Worm (Caenorhabditis elegans) whole organism, L2 larva: Measurements from ENCODE around the gene B0361.14.

ENCODE experiments used
- C34F6.9 ChIP-seq: fragments of 150-350 bp; optimal IDR thresholded peaks from 2 replicates; lab custom pipeline; 2014; ENCODE audit warnings: missing biosample characterization, missing genetic modification characterization
- R02D3.7 ChIP-seq: fragments of 150-350 bp; optimal IDR thresholded peaks from 2 replicates; lab custom pipeline; 2014; ENCODE audit warnings: missing biosample characterization, missing genetic modification characterization
- gmeb-1 ChIP-seq: fragments of 150-350 bp; optimal IDR thresholded peaks from 2 replicates; lab custom pipeline; 2014; ENCODE audit warnings: missing biosample characterization, missing genetic modification characterization
- nhr-77 ChIP-seq: fragments of 150-350 bp; optimal IDR thresholded peaks from 2 replicates; lab custom pipeline; 2014; ENCODE audit warnings: missing biosample characterization, missing genetic modification characterization
- unc-39 ChIP-seq: fragments of 150-350 bp; optimal IDR thresholded peaks from 2 replicates; lab custom pipeline; 2014; ENCODE audit warnings: missing biosample characterization, missing genetic modification characterization
- unc-62 ChIP-seq: fragments of 150-350 bp; optimal IDR thresholded peaks from 2 replicates; lab custom pipeline; 2014; ENCODE audit warnings: missing biosample characterization, missing genetic modification reagents, missing genetic modification characterization

DNA sequence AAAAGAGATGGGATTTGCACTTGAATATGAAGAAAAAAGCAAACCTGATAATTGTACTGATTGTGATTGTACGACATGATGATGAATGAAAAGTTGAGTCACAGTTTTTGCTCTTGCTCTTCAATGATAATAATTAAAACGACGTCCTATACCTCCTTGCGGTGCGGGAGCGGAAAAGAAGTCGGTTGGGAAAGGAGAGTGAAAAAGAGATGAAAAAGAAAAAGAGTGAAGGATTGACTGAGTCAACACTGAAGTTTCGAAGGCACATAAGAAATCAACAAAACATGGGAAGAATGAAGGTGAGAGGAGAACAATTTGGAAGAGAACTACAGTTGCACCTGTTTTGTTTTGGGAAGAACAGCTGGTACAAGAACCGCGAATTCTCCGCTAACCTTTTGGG is 20.1 kb upstream of the B0361.14 start, which contains the start of gene F56C9.8:
- TF ChIP-seq unc-62 (GFP tag; lab: Kevin White, UChicago) (no peak), unc-39 (tag; lab: Kevin White, UChicago) (no peak), R02D3.7 (tag; lab: Kevin White, UChicago) (no peak), C34F6.9 (tag; lab: Kevin White, UChicago) (no peak), gmeb-1 (no peak), nhr-77 (no peak)
